Fruit fly (Drosophila melanogaster) whole organism, pupa: Measurements from ENCODE around the gene CG7530.

Experiments used
- CG10348 ChIP-seq: fragments of 200-800 bp; sonication (Bioruptor generic); IDR thresholded peaks from 2 replicates; pipeline ENCODE4 v1.3.6; 2022; ENCODE audit warnings: missing biosample characterization, missing genetic modification characterization
- CG12605 ChIP-seq: fragments of 200-800 bp; sonication (Bioruptor generic); IDR thresholded peaks from 2 replicates; pipeline ENCODE4 v1.3.6; 2022; ENCODE audit warnings: missing biosample characterization, missing genetic modification characterization
- CG13204 ChIP-seq: fragments of 200-800 bp; sonication (Bioruptor generic); optimal IDR thresholded peaks from 2 replicates; lab custom pipeline; 2018; ENCODE audit warnings: missing biosample characterization, mild to moderate bottlenecking, missing genetic modification characterization, moderate library complexity
- CG14655 ChIP-seq: fragments of 200-800 bp; sonication (Bioruptor generic); optimal IDR thresholded peaks from 3 replicates; lab custom pipeline; 2017; ENCODE audit warnings: mild to moderate bottlenecking, missing biosample characterization, missing genetic modification reagents, missing genetic modification characterization
- CG15710 ChIP-seq: fragments of 200-800 bp; sonication (Bioruptor generic); optimal IDR thresholded peaks from 2 replicates; lab custom pipeline; 2018; ENCODE audit warnings: missing biosample characterization, mild to moderate bottlenecking, missing genetic modification characterization, moderate library complexity
- CG17806 ChIP-seq: fragments of 200-800 bp; sonication (Bioruptor generic); optimal IDR thresholded peaks from 2 replicates; lab custom pipeline; 2018; ENCODE audit warnings: missing biosample characterization, mild to moderate bottlenecking, missing genetic modification characterization, moderate library complexity
- CG32121 ChIP-seq: fragments of 200-800 bp; sonication (Bioruptor generic); IDR thresholded peaks from 2 replicates; pipeline ENCODE4 v1.3.6; 2022; ENCODE audit warnings: missing biosample characterization, missing genetic modification characterization
- CG34367 ChIP-seq: fragments of 200-800 bp; sonication (Bioruptor generic); optimal IDR thresholded peaks from 2 replicates; lab custom pipeline; 2018; ENCODE audit warnings: missing biosample characterization, mild to moderate bottlenecking, missing genetic modification characterization
- CG4496 ChIP-seq: fragments of 200-800 bp; sonication (Bioruptor generic); IDR thresholded peaks from 3 replicates; pipeline ENCODE4 v1.3.6; 2022; ENCODE audit warnings: missing biosample characterization, missing genetic modification characterization
- CG8159 ChIP-seq: fragments of 200-800 bp; sonication (Bioruptor generic); optimal IDR thresholded peaks from 3 replicates; lab custom pipeline; 2018; ENCODE audit warnings: missing biosample characterization, mild to moderate bottlenecking, missing genetic modification characterization, moderate library complexity
- CG8301 ChIP-seq: fragments of 200-800 bp; sonication (Bioruptor generic); optimal IDR thresholded peaks from 2 replicates; lab custom pipeline; 2018; ENCODE audit warnings: missing biosample characterization, mild to moderate bottlenecking, missing genetic modification characterization
- CG9948 ChIP-seq: fragments of 200-800 bp; sonication (Bioruptor generic); optimal IDR thresholded peaks from 2 replicates; lab custom pipeline; 2018; ENCODE audit warnings: missing biosample characterization, mild to moderate bottlenecking, missing genetic modification characterization, moderate library complexity
- D1 ChIP-seq: fragments of 200-800 bp; sonication (Bioruptor generic); optimal IDR thresholded peaks from 2 replicates; lab custom pipeline; 2018; ENCODE audit warnings: missing biosample characterization, mild to moderate bottlenecking, missing genetic modification characterization, moderate library complexity
- EcR ChIP-seq: fragments of 200-800 bp; sonication (Bioruptor generic); optimal IDR thresholded peaks from 3 replicates; lab custom pipeline; 2019; ENCODE audit warnings: missing biosample characterization, missing genetic modification characterization, mild to moderate bottlenecking, moderate library complexity, missing genetic modification reagents
- Ets98B ChIP-seq: fragments of 200-800 bp; sonication (Bioruptor generic); IDR thresholded peaks from 2 replicates; pipeline ENCODE4 v1.3.6; 2022; ENCODE audit warnings: missing biosample characterization, missing genetic modification characterization
- Pif1A ChIP-seq: fragments of 200-800 bp; sonication (Bioruptor generic); optimal IDR thresholded peaks from 3 replicates; lab custom pipeline; 2016; ENCODE audit warnings: missing biosample characterization, missing genetic modification characterization
- Pif1B ChIP-seq: fragments of 200-800 bp; sonication (Bioruptor generic); optimal IDR thresholded peaks from 3 replicates; lab custom pipeline; 2016; ENCODE audit warnings: missing biosample characterization, missing genetic modification characterization
- Snoo ChIP-seq: fragments of 200-800 bp; sonication (Bioruptor generic); optimal IDR thresholded peaks from 3 replicates; lab custom pipeline; 2017; ENCODE audit warnings: missing biosample characterization, mild to moderate bottlenecking, missing genetic modification characterization, inconsistent platforms
- fd96Ca ChIP-seq: fragments of 200-800 bp; sonication (Bioruptor generic); IDR thresholded peaks from 3 replicates; pipeline ENCODE4 v1.3.6; 2022; ENCODE audit warnings: missing biosample characterization, missing genetic modification characterization
- gl ChIP-seq: fragments of 200-800 bp; sonication (Bioruptor generic); optimal IDR thresholded peaks from 2 replicates; lab custom pipeline; 2018; ENCODE audit warnings: missing biosample characterization, mild to moderate bottlenecking, missing genetic modification characterization
- rn ChIP-seq: fragments of 200-800 bp; sonication (Bioruptor generic); IDR thresholded peaks from 2 replicates; pipeline ENCODE4 v1.3.6; 2022; ENCODE audit warnings: missing biosample characterization, missing genetic modification characterization

The CG7530 gene

dm6 chr3R:14728713-14729685 is 2.3 kb downstream of the CG7530 start:
- TF ChIP-seq CG13204 (GFP tag; lab: Kevin White, UChicago), result no peak
- peak; percentile 34 for TF ChIP-seq CG34367
- TF ChIP-seq CG4496, result peak; percentile 67; the same call in 2 of the 3 replicates
- TF ChIP-seq CG17806 (tag; lab: Kevin White, UChicago), result peak; percentile 56
- peak; percentile 72 for TF ChIP-seq CG32121
- TF ChIP-seq Ets98B (GFP tag; lab: Robert Waterston, UW), result peak; percentile 61
- TF ChIP-seq Pif1B (GFP tag; lab: Kevin White, UChicago), result peak; percentile 44
- peak; percentile 46; the same call in 1 of the 2 replicates for TF ChIP-seq CG12605
- peak; percentile 29 for TF ChIP-seq CG15710 (tag; lab: Kevin White, UChicago)
- peak; percentile 43 for TF ChIP-seq CG8301
- TF ChIP-seq CG9948 (tag; lab: Kevin White, UChicago), result peak; percentile 22
- TF ChIP-seq EcR, result no peak
- peak; percentile 17 for TF ChIP-seq CG14655 (GFP tag; lab: Kevin White, UChicago)
- TF ChIP-seq fd96Ca (GFP tag; lab: Robert Waterston, UW), result no peak; the same call in 2 of the 3 replicates
- peak; percentile 34; the same call in 1 of the 2 replicates for TF ChIP-seq rn
- TF ChIP-seq Snoo (tag; lab: Kevin White, UChicago), result peak; percentile 49
- TF ChIP-seq CG8159 (tag; lab: Kevin White, UChicago), result peak; percentile 64
- TF ChIP-seq gl (tag; lab: Kevin White, UChicago), result no peak
- no peak for TF ChIP-seq Pif1A (GFP tag; lab: Kevin White, UChicago)
- no peak for TF ChIP-seq CG10348
- no peak for TF ChIP-seq D1 (tag; lab: Kevin White, UChicago)

dm6 chr3R:14724501-14724859 is 6.8 kb downstream of the CG7530 start:
- no peak for TF ChIP-seq CG14655 (GFP tag; lab: Kevin White, UChicago)
- TF ChIP-seq CG17806 (tag; lab: Kevin White, UChicago), result no peak
- no peak for TF ChIP-seq CG9948 (tag; lab: Kevin White, UChicago)
- TF ChIP-seq Ets98B (GFP tag; lab: Robert Waterston, UW), result no peak
- TF ChIP-seq CG8159 (tag; lab: Kevin White, UChicago), result no peak
- no peak for TF ChIP-seq EcR
- no peak for TF ChIP-seq CG4496
- no peak for TF ChIP-seq CG15710 (tag; lab: Kevin White, UChicago)
- no peak for TF ChIP-seq gl (tag; lab: Kevin White, UChicago)
- TF ChIP-seq D1 (tag; lab: Kevin White, UChicago), result no peak
- TF ChIP-seq CG10348, result no peak
- TF ChIP-seq rn, result no peak
- no peak for TF ChIP-seq CG13204 (GFP tag; lab: Kevin White, UChicago)
- no peak for TF ChIP-seq Pif1A (GFP tag; lab: Kevin White, UChicago)
- TF ChIP-seq CG34367, result no peak
- no peak for TF ChIP-seq Snoo (tag; lab: Kevin White, UChicago)
- TF ChIP-seq CG12605, result no peak
- TF ChIP-seq Pif1B (GFP tag; lab: Kevin White, UChicago), result no peak

- no peak for TF ChIP-seq CG4496
- no peak for TF ChIP-seq Ets98B (GFP tag; lab: Robert Waterston, UW)
- peak; percentile 43 for TF ChIP-seq CG17806 (tag; lab: Kevin White, UChicago)
- TF ChIP-seq Pif1B (GFP tag; lab: Kevin White, UChicago), result no peak
- TF ChIP-seq CG15710 (tag; lab: Kevin White, UChicago), result peak; percentile 51
- peak; percentile 67 for TF ChIP-seq CG8159 (tag; lab: Kevin White, UChicago)
- no peak for TF ChIP-seq rn
- TF ChIP-seq CG34367, result no peak
- TF ChIP-seq D1 (tag; lab: Kevin White, UChicago), result no peak
- peak; percentile 34 for TF ChIP-seq CG9948 (tag; lab: Kevin White, UChicago)
- peak; percentile 67 for TF ChIP-seq EcR
- no peak for TF ChIP-seq CG14655 (GFP tag; lab: Kevin White, UChicago)
- no peak for TF ChIP-seq gl (tag; lab: Kevin White, UChicago)
- peak; percentile 58 for TF ChIP-seq CG13204 (GFP tag; lab: Kevin White, UChicago)
- no peak for TF ChIP-seq fd96Ca (GFP tag; lab: Robert Waterston, UW)
- TF ChIP-seq CG12605, result no peak
- peak; percentile 1 for TF ChIP-seq Pif1A (GFP tag; lab: Kevin White, UChicago)
- no peak for TF ChIP-seq CG32121
- TF ChIP-seq CG10348, result no peak
- peak; percentile 45 for TF ChIP-seq CG8301
- TF ChIP-seq Snoo (tag; lab: Kevin White, UChicago), result peak; percentile 15
Observed at dm6 chr3R:14723671-14724500, 7.4 kb downstream of the CG7530 start, which contains the start of gene kibra. Gene kibra (minus strand): TSS chr3R:14724261.

dm6 chr3R:14723355-14723670 is 8.0 kb downstream of the CG7530 start:
- TF ChIP-seq CG4496, result no peak
- TF ChIP-seq gl (tag; lab: Kevin White, UChicago), result no peak
- TF ChIP-seq CG13204 (GFP tag; lab: Kevin White, UChicago), result no peak
- TF ChIP-seq EcR, result no peak
- no peak for TF ChIP-seq CG9948 (tag; lab: Kevin White, UChicago)
- TF ChIP-seq, all 21 proteins: peak for 0
